Fruit fly (Drosophila melanogaster) whole organism, pupa: ENCODE data around the gene TwdlE.

ENCODE experiments used
- CG32121 ChIP-seq: fragments of 200-800 bp; sonication (Bioruptor generic); IDR thresholded peaks from 2 replicates; pipeline ENCODE4 v1.3.6; 2022; ENCODE audit warnings: missing biosample characterization, missing genetic modification characterization
- CG8301 ChIP-seq: fragments of 200-800 bp; sonication (Bioruptor generic); optimal IDR thresholded peaks from 2 replicates; lab custom pipeline; 2018; ENCODE audit warnings: missing biosample characterization, mild to moderate bottlenecking, missing genetic modification characterization
- EcR ChIP-seq: fragments of 200-800 bp; sonication (Bioruptor generic); optimal IDR thresholded peaks from 3 replicates; lab custom pipeline; 2019; ENCODE audit warnings: missing biosample characterization, missing genetic modification characterization, mild to moderate bottlenecking, moderate library complexity, missing genetic modification reagents
- gl ChIP-seq: fragments of 200-800 bp; sonication (Bioruptor generic); optimal IDR thresholded peaks from 2 replicates; lab custom pipeline; 2018; ENCODE audit warnings: missing biosample characterization, mild to moderate bottlenecking, missing genetic modification characterization

- TF ChIP-seq EcR (GFP tag; lab: Kevin White, UChicago): no peak
- TF ChIP-seq CG32121 (GFP tag; lab: Robert Waterston, UW): no peak
- TF ChIP-seq gl (tag; lab: Kevin White, UChicago): no peak
- TF ChIP-seq CG8301 (tag; lab: Kevin White, UChicago): no peak
These were observed 20.5 kb downstream of the TwdlE start, which contains the start of gene CG14537 for dm6 chr2L:7840152-7840551.
